Worm (Caenorhabditis elegans): ENCODE measurements around the gene M70.1.

Gene M70.1

DNA sequence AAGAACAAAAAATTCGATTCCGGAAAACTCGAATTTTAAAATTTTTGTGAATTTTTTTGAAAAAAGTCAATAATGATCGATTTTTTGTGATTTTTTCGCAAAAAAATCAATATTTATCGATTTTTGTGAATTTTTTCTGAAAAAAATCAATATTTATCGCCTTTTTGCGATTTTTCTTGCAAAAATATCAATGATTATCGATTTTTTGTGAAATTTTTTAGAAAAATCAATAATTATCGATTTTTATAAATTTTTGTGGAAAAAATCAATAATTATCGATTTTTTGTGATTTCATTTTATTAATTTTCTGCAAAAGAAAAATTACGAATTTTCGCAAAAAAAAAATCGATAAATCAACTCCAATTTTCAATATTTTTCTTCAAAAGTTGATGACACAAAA, 9.7 kb upstream of the M70.1 start:
- TF ChIP-seq sem-4 (tag; optimal IDR thresholded peaks at IDR 0.05), result no peak
- TF ChIP-seq nhr-23 (tag; optimal IDR thresholded peaks at IDR 0.05), result no peak
- no peak for TF ChIP-seq egl-27 (tag; optimal IDR thresholded peaks at IDR 0.05)
- TF ChIP-seq ztf-1 (GFP tag; conservative IDR thresholded peaks at IDR 0.05), result no peak
- TF ChIP-seq crh-2 (tag; optimal IDR thresholded peaks at IDR 0.05), result no peak
- no peak for TF ChIP-seq mbf-1 (tag; optimal IDR thresholded peaks at IDR 0.05)
- no peak for TF ChIP-seq sma-3 (GFP tag; optimal IDR thresholded peaks at IDR 0.05)
- no peak for TF ChIP-seq dmd-4 (tag; optimal IDR thresholded peaks at IDR 0.05)
- TF ChIP-seq ztf-11 (tag; optimal IDR thresholded peaks at IDR 0.05), result no peak
- no peak for TF ChIP-seq peb-1 (tag; optimal IDR thresholded peaks at IDR 0.05)
- TF ChIP-seq alr-1 (tag; optimal IDR thresholded peaks at IDR 0.05), result no peak
- no peak for TF ChIP-seq nhr-25 (tag; optimal IDR thresholded peaks at IDR 0.05)
- no peak for TF ChIP-seq zag-1 (tag; optimal IDR thresholded peaks at IDR 0.05)
- no peak for TF ChIP-seq unc-55 (GFP tag; optimal IDR thresholded peaks at IDR 0.05)
- no peak for TF ChIP-seq ceh-82 (tag; optimal IDR thresholded peaks at IDR 0.05)
- TF ChIP-seq snpc-4 (tag; optimal IDR thresholded peaks at IDR 0.05), result no peak
- TF ChIP-seq lsy-2 (tag; optimal IDR thresholded peaks at IDR 0.05), result no peak
- no peak for TF ChIP-seq C34F6.9 (tag; optimal IDR thresholded peaks at IDR 0.05)

DNA sequence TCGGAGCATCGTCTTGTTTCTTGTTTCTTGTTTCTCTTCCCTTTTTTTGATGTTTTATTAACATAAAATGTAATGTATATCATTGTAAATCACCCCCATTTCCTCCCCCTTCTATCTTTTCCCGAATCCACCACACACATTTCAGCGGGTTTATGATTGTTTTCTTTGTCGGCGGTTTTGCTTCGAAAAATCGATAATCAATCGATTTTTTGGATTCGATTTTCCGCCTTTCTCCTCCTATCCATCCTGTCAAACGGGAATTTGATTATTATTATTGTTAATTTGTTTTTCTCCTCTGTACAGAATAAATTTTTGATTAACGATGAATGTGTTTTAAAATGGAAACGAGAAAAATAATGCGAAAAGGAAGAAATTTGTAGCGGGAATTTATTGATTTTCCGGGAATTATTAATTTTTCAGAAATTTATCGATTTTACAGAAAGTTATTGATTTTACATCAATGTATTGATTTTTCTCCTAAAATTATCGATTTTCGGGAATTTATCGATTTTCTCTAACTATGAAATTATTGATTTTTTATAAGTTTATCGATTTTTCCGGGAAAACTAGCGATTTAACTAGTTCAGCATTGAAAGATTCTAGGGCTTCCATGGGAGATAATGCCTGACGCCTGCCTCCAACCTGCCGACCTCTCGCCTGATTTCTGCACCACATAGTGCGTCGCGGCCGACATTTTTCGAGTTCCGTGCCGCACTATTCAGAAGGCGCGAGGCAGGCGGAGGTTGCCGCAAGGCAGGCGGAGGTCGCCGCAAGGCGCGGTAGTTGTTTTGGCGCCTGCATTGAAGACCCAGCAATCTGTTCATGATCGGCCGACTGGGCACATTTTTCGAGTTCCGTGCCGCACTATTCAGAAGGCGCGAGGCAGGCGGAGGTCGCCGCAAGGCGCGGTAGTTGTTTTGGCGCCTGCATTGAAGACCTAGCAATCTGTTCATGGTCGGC, 8.7 kb upstream of the M70.1 start:
- TF ChIP-seq dmd-4 (tag; optimal IDR thresholded peaks at IDR 0.05) (no peak), fos-1 (tag; optimal IDR thresholded peaks at IDR 0.05) (no peak), nhr-11 (tag; optimal IDR thresholded peaks at IDR 0.05) (no peak), sma-9 (GFP tag; optimal IDR thresholded peaks at IDR 0.05) (no peak), sma-9 (tag; optimal IDR thresholded peaks at IDR 0.05) (no peak), zag-1 (tag; optimal IDR thresholded peaks at IDR 0.05) (no peak), alr-1 (tag; optimal IDR thresholded peaks at IDR 0.05) (no peak), crh-2 (tag; optimal IDR thresholded peaks at IDR 0.05) (no peak), ceh-16 (tag; optimal IDR thresholded peaks at IDR 0.05) (no peak), nhr-129 (tag; optimal IDR thresholded peaks at IDR 0.05) (no peak), blmp-1 (tag; optimal IDR thresholded peaks at IDR 0.05; ENCODE audit: insufficient read depth) (no peak), peb-1 (tag; optimal IDR thresholded peaks at IDR 0.05) (no peak), nhr-10 (tag; optimal IDR thresholded peaks at IDR 0.05) (no peak)

DNA sequence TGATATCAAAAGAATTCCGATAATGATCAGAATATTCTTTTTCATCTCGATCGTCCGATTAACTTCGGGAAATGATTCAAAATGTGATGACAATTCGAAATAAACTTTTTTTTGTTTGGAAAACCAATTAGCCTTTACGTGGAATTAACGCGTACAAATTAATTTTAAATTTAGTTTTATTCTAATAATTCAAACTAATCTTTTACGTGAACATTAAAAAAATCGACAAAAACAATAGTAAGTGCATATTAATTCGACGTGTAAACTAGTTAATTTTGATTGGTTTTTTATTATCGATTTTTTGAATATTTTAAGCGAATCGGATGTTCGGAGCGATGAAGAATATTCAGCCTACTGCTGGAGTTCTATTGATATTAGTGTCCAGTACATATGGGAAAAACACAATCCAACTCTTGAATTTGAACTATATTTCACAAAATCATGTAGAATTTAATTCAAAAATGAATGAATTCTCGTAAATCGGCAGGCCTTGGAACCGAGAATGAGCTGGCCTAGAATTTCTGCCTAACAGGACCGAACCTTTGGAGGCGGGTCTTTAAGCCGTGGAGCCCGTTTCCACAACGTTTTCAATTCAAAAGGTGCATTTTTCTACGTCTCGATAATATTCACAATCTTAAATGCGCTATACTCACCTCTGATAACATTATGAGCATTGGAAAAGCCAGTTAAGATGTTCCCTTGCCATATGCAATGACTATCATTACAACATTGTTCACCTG, 3.1 kb upstream of the M70.1 start, which contains the start of the genes M70.3 and M70.2:
Gene M70.3 (minus strand): TSS at position 101 of the 740 bp plus-strand sequence.
Gene M70.2 (plus strand): TSS at position 690 of the 740 bp plus-strand sequence.
- no peak for TF ChIP-seq zag-1 (tag; optimal IDR thresholded peaks at IDR 0.05)
- no peak for TF ChIP-seq peb-1 (tag; optimal IDR thresholded peaks at IDR 0.05)
- TF ChIP-seq crh-2 (tag; optimal IDR thresholded peaks at IDR 0.05), result no peak
- no peak for TF ChIP-seq nhr-237 (tag; optimal IDR thresholded peaks at IDR 0.05)
- no peak for TF ChIP-seq aly-2 (tag; optimal IDR thresholded peaks at IDR 0.05)
- no peak for TF ChIP-seq sma-3 (GFP tag; optimal IDR thresholded peaks at IDR 0.05)
- TF ChIP-seq blmp-1 (tag; optimal IDR thresholded peaks at IDR 0.05; ENCODE audit: insufficient read depth), result no peak
- no peak for TF ChIP-seq C34F6.9 (tag; optimal IDR thresholded peaks at IDR 0.05)
- TF ChIP-seq fos-1 (tag; optimal IDR thresholded peaks at IDR 0.05), result no peak
- TF ChIP-seq elt-3 (tag; optimal IDR thresholded peaks at IDR 0.05), result no peak
- no peak for TF ChIP-seq ceh-16 (tag; optimal IDR thresholded peaks at IDR 0.05)
- no peak for TF ChIP-seq dmd-4 (tag; optimal IDR thresholded peaks at IDR 0.05)
- no peak for TF ChIP-seq mdl-1 (tag; optimal IDR thresholded peaks at IDR 0.05)
- no peak for TF ChIP-seq nhr-6 (tag; optimal IDR thresholded peaks at IDR 0.05)

DNA sequence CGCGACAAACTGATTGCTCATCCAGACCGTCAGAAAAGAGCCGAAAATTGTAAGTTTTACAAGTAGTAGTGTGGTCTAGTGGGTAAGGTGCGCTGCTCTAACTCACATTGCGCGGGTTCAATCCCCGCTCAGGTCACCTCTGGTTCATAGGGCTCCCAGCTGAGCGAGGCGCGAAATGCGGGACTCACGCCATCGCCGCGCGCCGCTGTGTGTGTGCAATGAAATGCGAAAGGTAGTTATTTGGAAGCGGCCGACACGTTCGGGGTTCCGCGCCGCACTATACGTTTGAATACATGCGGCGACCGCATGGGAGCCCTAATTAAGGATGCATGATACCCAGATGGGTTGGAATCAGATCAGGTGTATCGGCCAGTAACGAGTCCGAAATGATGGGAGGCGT, 485 bp downstream of the M70.1 start:
- TF ChIP-seq unc-55 (GFP tag; optimal IDR thresholded peaks at IDR 0.05) (no peak), aly-2 (tag; optimal IDR thresholded peaks at IDR 0.05) (no peak), mbf-1 (tag; optimal IDR thresholded peaks at IDR 0.05) (no peak), lsy-2 (tag; optimal IDR thresholded peaks at IDR 0.05) (no peak), nhr-237 (tag; optimal IDR thresholded peaks at IDR 0.05) (no peak), lin-11 (tag; optimal IDR thresholded peaks at IDR 0.05) (no peak), blmp-1 (tag; optimal IDR thresholded peaks at IDR 0.05; ENCODE audit: insufficient read depth) (no peak), lin-13 (GFP tag; optimal IDR thresholded peaks at IDR 0.05) (no peak)

Data from whole organism, L2 larva.